Fruit fly (Drosophila melanogaster) whole organism, prepupa: Measurements from ENCODE around the gene Sys1.

Source experiments
- CG10669 ChIP-seq: fragments of 200-800 bp; sonication (Bioruptor generic); optimal IDR thresholded peaks from 3 replicates; lab custom pipeline; 2018; ENCODE audit warnings: missing biosample characterization, mild to moderate bottlenecking, missing genetic modification characterization, moderate library complexity
- CG11294 ChIP-seq: fragments of 200-800 bp; sonication (Bioruptor generic); IDR thresholded peaks from 2 replicates; pipeline ENCODE4 v1.3.6; 2022; ENCODE audit warnings: missing biosample characterization, missing genetic modification characterization
- CG11762 ChIP-seq: fragments of 200-800 bp; sonication (Bioruptor generic); optimal IDR thresholded peaks from 3 replicates; lab custom pipeline; 2016; ENCODE audit warnings: missing biosample characterization, missing genetic modification characterization; ENCODE audit not compliant: insufficient read depth
- CG15336 ChIP-seq: fragments of 200-800 bp; sonication (Bioruptor generic); IDR thresholded peaks from 2 replicates; pipeline ENCODE4 v1.3.6; 2022; ENCODE audit warnings: missing biosample characterization, missing genetic modification characterization
- CG16779 ChIP-seq: fragments of 200-800 bp; sonication (Bioruptor generic); optimal IDR thresholded peaks from 3 replicates; lab custom pipeline; 2017; ENCODE audit warnings: missing biosample characterization, mild to moderate bottlenecking, missing genetic modification characterization
- CG3032 ChIP-seq: fragments of 200-800 bp; optimal IDR thresholded peaks from 2 replicates; lab custom pipeline; 2019; ENCODE audit warnings: missing biosample characterization, mild to moderate bottlenecking, missing genetic modification characterization, moderate library complexity
- CG32006 ChIP-seq: fragments of 200-800 bp; sonication (Bioruptor generic); optimal IDR thresholded peaks from 3 replicates; lab custom pipeline; 2017; ENCODE audit warnings: missing biosample characterization, mild to moderate bottlenecking, missing genetic modification characterization
- CG34406 ChIP-seq: fragments of 200-800 bp; sonication (Bioruptor generic); optimal IDR thresholded peaks from 3 replicates; lab custom pipeline; 2016; ENCODE audit warnings: missing biosample characterization, missing genetic modification characterization
- CG3919 ChIP-seq: fragments of 200-800 bp; sonication (Bioruptor generic); optimal IDR thresholded peaks from 3 replicates; lab custom pipeline; 2016; ENCODE audit warnings: missing biosample characterization, missing genetic modification characterization
- CG4318 ChIP-seq: fragments of 200-800 bp; sonication (Bioruptor generic); optimal IDR thresholded peaks from 3 replicates; lab custom pipeline; 2017; ENCODE audit warnings: missing biosample characterization, mild to moderate bottlenecking, missing genetic modification characterization
- CG6163 ChIP-seq: fragments of 200-800 bp; sonication (Bioruptor generic); IDR thresholded peaks from 3 replicates; pipeline ENCODE4 v1.3.6; 2022; ENCODE audit warnings: missing biosample characterization, missing genetic modification characterization
- CG6276 ChIP-seq: fragments of 200-800 bp; sonication (Bioruptor generic); optimal IDR thresholded peaks from 2 replicates; lab custom pipeline; 2017; ENCODE audit warnings: missing biosample characterization, mild to moderate bottlenecking, missing genetic modification characterization
- CG6792 ChIP-seq: fragments of 200-800 bp; sonication (Bioruptor generic); optimal IDR thresholded peaks from 3 replicates; lab custom pipeline; 2016; ENCODE audit warnings: missing biosample characterization, missing genetic modification characterization
- CG6808 ChIP-seq: fragments of 200-800 bp; sonication (Bioruptor generic); optimal IDR thresholded peaks from 3 replicates; lab custom pipeline; 2017; ENCODE audit warnings: missing biosample characterization, missing genetic modification characterization, mild to moderate bottlenecking, moderate library complexity, missing genetic modification reagents
- CG6854 ChIP-seq: fragments of 200-800 bp; sonication (Bioruptor generic); optimal IDR thresholded peaks from 2 replicates; lab custom pipeline; 2017; ENCODE audit warnings: missing biosample characterization, mild to moderate bottlenecking, missing genetic modification characterization
- CG7368 ChIP-seq: fragments of 200-800 bp; sonication (Bioruptor generic); optimal IDR thresholded peaks from 3 replicates; lab custom pipeline; 2016; ENCODE audit warnings: missing biosample characterization, missing genetic modification characterization
- CG8119 ChIP-seq: fragments of 200-800 bp; sonication (Bioruptor generic); IDR thresholded peaks from 3 replicates; pipeline ENCODE4 v1.3.6; 2022; ENCODE audit warnings: missing biosample characterization, missing genetic modification characterization
- CG8319 ChIP-seq: fragments of 200-800 bp; sonication (Bioruptor generic); optimal IDR thresholded peaks from 3 replicates; lab custom pipeline; 2016; ENCODE audit warnings: missing biosample characterization, missing genetic modification characterization
- CG9139 ChIP-seq: fragments of 200-800 bp; sonication (Bioruptor generic); optimal IDR thresholded peaks from 3 replicates; lab custom pipeline; 2017; ENCODE audit warnings: missing biosample characterization, mild to moderate bottlenecking, missing genetic modification characterization
- Eip78C ChIP-seq: fragments of 200-800 bp; sonication (Bioruptor generic); peaks from one replicate; lab custom pipeline; 2016; ENCODE audit warnings: missing biosample characterization, missing genetic modification characterization
- Eip93F ChIP-seq: fragments of 200-800 bp; sonication (Bioruptor generic); optimal IDR thresholded peaks from 2 replicates; lab custom pipeline; 2016; ENCODE audit warnings: missing biosample characterization, mild to moderate bottlenecking, missing genetic modification characterization
- Ets21C ChIP-seq: fragments of 200-800 bp; sonication (Bioruptor generic); optimal IDR thresholded peaks from 3 replicates; lab custom pipeline; 2016; ENCODE audit warnings: missing biosample characterization, missing genetic modification characterization
- Ets96B ChIP-seq: fragments of 200-800 bp; optimal IDR thresholded peaks from 2 replicates; lab custom pipeline; 2019; ENCODE audit warnings: missing biosample characterization, mild to moderate bottlenecking, missing genetic modification characterization, moderate library complexity
- Gug ChIP-seq: fragments of 200-800 bp; sonication (Bioruptor generic); IDR thresholded peaks from 2 replicates; pipeline ENCODE4 v1.3.6; 2022; ENCODE audit warnings: missing biosample characterization, missing genetic modification characterization
- Hr38 ChIP-seq: sonication (Bioruptor generic); optimal IDR thresholded peaks from 2 replicates; lab custom pipeline; 2016; ENCODE audit warnings: missing biosample characterization, missing genetic modification characterization
- Hr39 ChIP-seq: fragments of 200-800 bp; sonication (Bioruptor generic); optimal IDR thresholded peaks from 2 replicates; lab custom pipeline; 2016; ENCODE audit warnings: missing biosample characterization, missing genetic modification characterization
- Hr4 ChIP-seq: fragments of 200-800 bp; sonication (Bioruptor generic); optimal IDR thresholded peaks from 3 replicates; lab custom pipeline; 2016; ENCODE audit warnings: missing biosample characterization, missing genetic modification characterization
- Lpt ChIP-seq: fragments of 200-800 bp; sonication (Bioruptor generic); optimal IDR thresholded peaks from 3 replicates; lab custom pipeline; 2016; ENCODE audit warnings: missing biosample characterization, missing genetic modification characterization
- Met ChIP-seq: fragments of 200-800 bp; sonication (Bioruptor generic); optimal IDR thresholded peaks from 3 replicates; lab custom pipeline; 2016; ENCODE audit warnings: missing biosample characterization, missing genetic modification characterization
- OdsH ChIP-seq: fragments of 200-800 bp; sonication (Bioruptor generic); optimal IDR thresholded peaks from 3 replicates; lab custom pipeline; 2016; ENCODE audit warnings: missing biosample characterization, missing genetic modification characterization
- Smox ChIP-seq: fragments of 200-800 bp; sonication (Bioruptor generic); optimal IDR thresholded peaks from 3 replicates; lab custom pipeline; 2016; ENCODE audit warnings: missing biosample characterization, missing genetic modification characterization
- Sox102F ChIP-seq: fragments of 200-800 bp; sonication (Bioruptor generic); optimal IDR thresholded peaks from 2 replicates; lab custom pipeline; 2016; ENCODE audit warnings: missing biosample characterization, mild to moderate bottlenecking, missing genetic modification characterization
- Sox14 ChIP-seq: fragments of 200-800 bp; sonication (Bioruptor generic); optimal IDR thresholded peaks from 3 replicates; lab custom pipeline; 2016; ENCODE audit warnings: missing biosample characterization, missing genetic modification characterization
- Sox15 ChIP-seq: fragments of 200-800 bp; sonication (Bioruptor generic); optimal IDR thresholded peaks from 3 replicates; lab custom pipeline; 2016; ENCODE audit warnings: missing biosample characterization, missing genetic modification characterization
- acj6 ChIP-seq: fragments of 200-800 bp; sonication (Bioruptor generic); optimal IDR thresholded peaks from 3 replicates; lab custom pipeline; 2016; ENCODE audit warnings: missing biosample characterization, missing genetic modification characterization
- dsx ChIP-seq: fragments of 200-800 bp; optimal IDR thresholded peaks from 3 replicates; lab custom pipeline; 2019; ENCODE audit warnings: missing biosample characterization, mild to moderate bottlenecking, missing genetic modification characterization, moderate library complexity; ENCODE audit not compliant: poor library complexity, severe bottlenecking
- eg ChIP-seq: fragments of 200-800 bp; sonication (Bioruptor generic); IDR thresholded peaks from 3 replicates; pipeline ENCODE4 v1.3.6; 2022; ENCODE audit warnings: missing biosample characterization, missing genetic modification characterization
- esn ChIP-seq: fragments of 200-800 bp; sonication (Bioruptor generic); optimal IDR thresholded peaks from 2 replicates; lab custom pipeline; 2016; ENCODE audit warnings: missing biosample characterization, mild to moderate bottlenecking, missing genetic modification characterization, moderate library complexity
- fd59A ChIP-seq: fragments of 200-800 bp; sonication (Bioruptor generic); optimal IDR thresholded peaks from 2 replicates; lab custom pipeline; 2017; ENCODE audit warnings: missing biosample characterization, mild to moderate bottlenecking, missing genetic modification characterization, missing genetic modification reagents
- fd85E ChIP-seq: fragments of 200-800 bp; sonication (Bioruptor generic); optimal IDR thresholded peaks from 3 replicates; lab custom pipeline; 2016; ENCODE audit warnings: missing biosample characterization, missing genetic modification characterization
- fkh ChIP-seq: fragments of 200-800 bp; sonication (Bioruptor generic); optimal IDR thresholded peaks from 3 replicates; lab custom pipeline; 2017; ENCODE audit warnings: missing biosample characterization, mild to moderate bottlenecking, missing genetic modification characterization, moderate library complexity
- pdm3 ChIP-seq: fragments of 200-800 bp; sonication (Bioruptor generic); optimal IDR thresholded peaks from 3 replicates; lab custom pipeline; 2016; ENCODE audit warnings: missing biosample characterization, missing genetic modification characterization
- salr ChIP-seq, 2 experiments: fragments of 200-800 bp; sonication (Bioruptor generic); optimal IDR thresholded peaks; 3 replicates each; lab custom pipeline; 2016 to 2018; ENCODE audit warnings: missing biosample characterization in 2 of 2, missing genetic modification characterization in 2 of 2, mild to moderate bottlenecking in 1 of 2
- spab ChIP-seq: fragments of 200-800 bp; sonication (Bioruptor generic); optimal IDR thresholded peaks from 2 replicates; lab custom pipeline; 2017; ENCODE audit warnings: missing biosample characterization, mild to moderate bottlenecking, missing genetic modification characterization, missing genetic modification reagents
- ss ChIP-seq, 2 experiments: fragments of 200-800 bp; sonication (Bioruptor generic); optimal IDR thresholded peaks; 2 replicates in 1 of 2; 3 replicates in 1 of 2; lab custom pipeline; 2017 to 2018; ENCODE audit warnings: mild to moderate bottlenecking in 2 of 2, missing biosample characterization in 2 of 2, missing genetic modification characterization in 2 of 2, moderate library complexity in 1 of 2
- svp ChIP-seq: fragments of 200-800 bp; sonication (Bioruptor generic); peaks from one replicate; lab custom pipeline; 2016; ENCODE audit warnings: missing biosample characterization, missing genetic modification characterization
- topi ChIP-seq: fragments of 200-800 bp; sonication (Bioruptor generic); optimal IDR thresholded peaks from 3 replicates; lab custom pipeline; 2016; ENCODE audit warnings: missing biosample characterization, missing genetic modification characterization
- vri ChIP-seq: fragments of 200-800 bp; sonication (Bioruptor generic); optimal IDR thresholded peaks from 3 replicates; lab custom pipeline; 2016; ENCODE audit warnings: missing biosample characterization, mild to moderate bottlenecking, missing genetic modification characterization

The Sys1 gene

dm6 chr3R:8686446-8686845 lies 33.8 kb downstream of the Sys1 start:
- TF ChIP-seq CG15336 (GFP tag; lab: Robert Waterston, UW) (no peak), Ets21C (no peak), Eip93F (GFP tag; lab: Kevin White, UChicago) (no peak), Sox15 (GFP tag; lab: Kevin White, UChicago) (no peak), CG8119 (GFP tag; lab: Robert Waterston, UW) (no peak), CG34406 (GFP tag; lab: Kevin White, UChicago) (no peak), acj6 (GFP tag; lab: Kevin White, UChicago) (no peak), Gug (no peak), CG6276 (GFP tag; lab: Kevin White, UChicago) (no peak), pdm3 (GFP tag; lab: Kevin White, UChicago) (no peak), spab (GFP tag; lab: Kevin White, UChicago) (no peak), vri (GFP tag; lab: Kevin White, UChicago) (no peak), Ets96B (tag; lab: Kevin White, UChicago) (no peak)

dm6 chr3R:8694110-8694826 lies 41.6 kb downstream of the Sys1 start:
- TF ChIP-seq CG8319 (peak; percentile 35), Hr39 (GFP tag; lab: Kevin White, UChicago) (no peak), CG32006 (peak; percentile 69), Lpt (GFP tag; lab: Kevin White, UChicago) (peak; percentile 87), CG7368 (GFP tag; lab: Kevin White, UChicago) (peak; percentile 84), esn (GFP tag; lab: Kevin White, UChicago) (no peak), Ets96B (tag; lab: Kevin White, UChicago) (peak; percentile 74), Met (GFP tag; lab: Kevin White, UChicago) (peak; percentile 52), CG16779 (tag; lab: Kevin White, UChicago) (peak; percentile 94), CG15336 (GFP tag; lab: Robert Waterston, UW) (peak; percentile 91), fd85E (GFP tag; lab: Kevin White, UChicago) (peak; percentile 21), Sox102F (GFP tag; lab: Kevin White, UChicago) (peak; percentile 67), dsx (GFP tag; lab: Kevin White, UChicago) (no peak), topi (GFP tag; lab: Kevin White, UChicago) (peak; percentile 32), CG11294 (GFP tag; lab: Robert Waterston, UW) (peak; percentile 68; the same call in 1 of the 2 replicates), svp (GFP tag; lab: Kevin White, UChicago) (peak; percentile 37), CG3919 (GFP tag; lab: Kevin White, UChicago) (peak; percentile 80), salr (GFP tag; optimal IDR thresholded peaks at IDR 0.05; lab: Kevin White, UChicago) (peak; percentile 64 to 77), CG6792 (GFP tag; lab: Kevin White, UChicago) (peak; percentile 16), eg (peak; percentile 99), CG6854 (GFP tag; lab: Kevin White, UChicago) (no peak), OdsH (GFP tag; lab: Kevin White, UChicago) (peak; percentile 64), fd59A (peak; percentile 42), CG34406 (GFP tag; lab: Kevin White, UChicago) (peak; percentile 70), CG9139 (peak; percentile 95), Sox14 (GFP tag; lab: Kevin White, UChicago) (peak; percentile 9), Smox (GFP tag; lab: Kevin White, UChicago) (no peak), Eip78C (GFP tag; lab: Kevin White, UChicago) (no peak), CG10669 (GFP tag; lab: Kevin White, UChicago) (peak; percentile 81), Hr38 (GFP tag; lab: Kevin White, UChicago) (no peak), CG4318 (GFP tag; lab: Kevin White, UChicago) (peak; percentile 19), Ets21C (no peak), vri (GFP tag; lab: Kevin White, UChicago) (peak; percentile 56), CG6163 (GFP tag; lab: Robert Waterston, UW) (peak; percentile 98), ss (GFP tag; optimal IDR thresholded peaks at IDR 0.05; lab: Kevin White, UChicago) (peak; percentile 91 to 94), CG11762 (GFP tag; lab: Kevin White, UChicago) (peak; percentile 72), CG3032 (peak; percentile 75), Hr4 (peak; percentile 65), CG8119 (GFP tag; lab: Robert Waterston, UW) (peak; percentile 94), CG6808 (peak; percentile 86), fkh (GFP tag; lab: Kevin White, UChicago) (peak; percentile 3)
